Fruit fly (Drosophila melanogaster): ENCODE results near the gene Sec13.

The Sec13 gene

DNA sequence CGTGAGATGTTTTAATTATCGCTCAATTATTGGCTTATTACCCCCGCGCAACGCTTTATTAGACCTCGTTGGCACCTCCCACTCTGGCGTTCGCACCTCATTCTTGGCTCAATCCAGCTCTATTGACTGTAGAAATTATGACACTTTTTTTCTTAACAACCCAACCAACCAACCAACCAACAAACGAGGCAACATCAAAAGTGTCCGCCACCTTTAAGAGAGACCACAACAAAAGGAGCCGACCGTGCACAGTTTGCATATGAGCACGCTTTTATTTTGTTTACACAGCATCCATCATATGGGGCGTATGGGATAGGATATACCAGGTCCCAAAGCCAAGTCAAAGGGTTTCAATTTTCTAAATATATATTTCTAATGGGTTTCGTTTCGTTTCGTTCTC is 15.5 kb upstream of the Sec13 start:
- TF ChIP-seq psq (optimal IDR thresholded peaks at IDR 0.05) (no peak), insv (optimal IDR thresholded peaks at IDR 0.05) (no peak), ttk (optimal IDR thresholded peaks at IDR 0.05) (no peak), h (optimal IDR thresholded peaks at IDR 0.05) (no peak), Sin3A (optimal IDR thresholded peaks at IDR 0.05) (no peak), Myc (optimal IDR thresholded peaks at IDR 0.05) (no peak)

DNA sequence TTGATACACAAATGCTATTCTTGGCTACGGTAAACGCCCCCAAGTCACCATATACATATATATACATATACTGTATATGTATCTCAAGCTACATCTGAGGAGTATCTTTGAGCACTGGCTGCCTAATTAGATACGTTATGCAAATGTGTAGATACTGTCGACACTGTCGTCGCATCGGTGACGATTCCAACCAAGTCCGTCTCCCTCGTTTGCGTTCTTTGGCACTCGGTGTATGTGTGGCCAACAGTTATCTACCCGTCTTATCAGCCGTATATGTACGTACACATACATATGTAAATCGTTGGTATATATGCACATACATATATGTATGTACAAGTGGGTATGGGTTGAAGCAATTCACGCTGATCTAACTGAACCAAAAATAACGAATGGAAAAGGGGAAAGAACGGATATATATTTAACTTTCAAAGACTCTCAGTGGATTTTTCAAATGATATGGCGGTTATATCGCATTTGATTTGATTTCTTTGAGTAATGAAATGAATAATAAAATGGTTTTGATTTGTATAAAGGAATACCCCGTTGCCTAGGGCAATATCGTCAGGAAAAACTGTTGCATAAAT is 14.2 kb upstream of the Sec13 start:
- TF ChIP-seq h (optimal IDR thresholded peaks at IDR 0.05): no peak
- no peak for TF ChIP-seq Myc (optimal IDR thresholded peaks at IDR 0.05)
- TF ChIP-seq Sin3A (optimal IDR thresholded peaks at IDR 0.05): no peak
- TF ChIP-seq ttk (optimal IDR thresholded peaks at IDR 0.05): no peak
- TF ChIP-seq psq (optimal IDR thresholded peaks at IDR 0.05): no peak
- no peak for TF ChIP-seq insv (optimal IDR thresholded peaks at IDR 0.05)

DNA sequence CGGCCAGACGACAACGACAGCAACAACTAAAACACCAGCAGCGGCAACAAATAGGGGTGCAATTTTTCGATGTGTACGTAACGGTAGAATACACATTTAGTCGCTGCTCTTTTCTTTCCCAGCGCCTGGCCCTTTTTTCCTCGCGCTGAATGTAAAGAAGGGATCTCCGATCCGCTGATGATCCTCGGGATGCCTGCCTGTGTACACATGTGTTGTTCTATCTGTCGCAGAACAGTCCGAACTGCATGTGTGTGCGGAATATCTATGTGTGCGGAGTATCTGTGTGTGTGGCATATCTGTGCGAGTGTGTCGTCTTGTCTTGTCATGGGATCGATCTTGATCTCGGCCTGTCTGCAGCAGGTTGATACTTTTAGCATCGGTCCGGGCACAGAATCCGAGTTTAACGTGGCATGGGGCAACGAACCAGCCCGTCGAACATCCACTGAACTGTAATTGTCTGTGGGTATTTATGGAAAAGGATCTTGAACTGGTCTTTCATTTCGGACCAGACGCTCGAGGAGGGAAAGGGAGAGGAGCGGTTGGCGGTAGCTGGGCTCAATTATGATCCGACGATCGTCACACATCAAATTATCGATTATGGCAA is 12.3 kb upstream of the Sec13 start:
- TF ChIP-seq Myc (optimal IDR thresholded peaks at IDR 0.05) (no peak), insv (optimal IDR thresholded peaks at IDR 0.05) (no peak), ttk (optimal IDR thresholded peaks at IDR 0.05) (no peak), h (optimal IDR thresholded peaks at IDR 0.05) (no peak), psq (optimal IDR thresholded peaks at IDR 0.05) (no peak), Sin3A (optimal IDR thresholded peaks at IDR 0.05) (no peak)

DNA sequence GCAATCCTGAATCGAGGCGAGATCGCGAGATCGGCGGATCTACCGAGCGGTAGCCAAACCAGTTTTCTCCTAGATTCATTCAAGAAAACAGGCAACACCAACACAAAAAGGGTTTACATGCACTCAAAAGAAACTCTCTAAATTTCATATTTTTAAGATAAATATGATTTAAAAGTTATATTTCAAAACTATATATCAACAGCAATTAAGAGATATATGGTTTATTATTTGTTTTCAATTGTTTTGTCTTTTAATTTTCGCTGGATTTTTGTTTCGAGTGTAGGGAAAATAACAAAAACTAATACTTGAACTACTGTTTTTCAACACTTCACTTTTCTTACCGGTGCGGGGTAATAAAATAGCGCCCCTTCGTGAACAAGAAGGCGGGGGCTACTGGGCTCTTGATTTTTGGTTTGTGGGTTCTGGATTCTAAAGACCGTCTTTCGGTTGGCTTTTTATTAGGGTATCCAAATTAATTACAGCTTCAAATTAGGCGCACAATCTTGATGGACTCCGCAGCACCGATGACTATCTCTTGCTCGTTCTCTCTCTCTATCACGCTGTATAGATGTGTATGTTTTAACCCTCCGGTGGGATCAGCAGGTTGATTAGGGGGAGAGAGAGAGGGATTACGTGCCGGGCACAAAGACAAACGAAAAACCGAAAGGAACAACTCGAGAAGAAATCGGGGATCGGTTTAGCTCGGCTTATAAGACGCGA is 10.9 kb upstream of the Sec13 start:
- TF ChIP-seq insv (optimal IDR thresholded peaks at IDR 0.05): no peak
- no peak for TF ChIP-seq Myc (optimal IDR thresholded peaks at IDR 0.05)
- TF ChIP-seq psq (optimal IDR thresholded peaks at IDR 0.05): no peak
- no peak for TF ChIP-seq Sin3A (optimal IDR thresholded peaks at IDR 0.05)
- no peak for TF ChIP-seq ttk (optimal IDR thresholded peaks at IDR 0.05)
- TF ChIP-seq h (optimal IDR thresholded peaks at IDR 0.05): no peak

DNA sequence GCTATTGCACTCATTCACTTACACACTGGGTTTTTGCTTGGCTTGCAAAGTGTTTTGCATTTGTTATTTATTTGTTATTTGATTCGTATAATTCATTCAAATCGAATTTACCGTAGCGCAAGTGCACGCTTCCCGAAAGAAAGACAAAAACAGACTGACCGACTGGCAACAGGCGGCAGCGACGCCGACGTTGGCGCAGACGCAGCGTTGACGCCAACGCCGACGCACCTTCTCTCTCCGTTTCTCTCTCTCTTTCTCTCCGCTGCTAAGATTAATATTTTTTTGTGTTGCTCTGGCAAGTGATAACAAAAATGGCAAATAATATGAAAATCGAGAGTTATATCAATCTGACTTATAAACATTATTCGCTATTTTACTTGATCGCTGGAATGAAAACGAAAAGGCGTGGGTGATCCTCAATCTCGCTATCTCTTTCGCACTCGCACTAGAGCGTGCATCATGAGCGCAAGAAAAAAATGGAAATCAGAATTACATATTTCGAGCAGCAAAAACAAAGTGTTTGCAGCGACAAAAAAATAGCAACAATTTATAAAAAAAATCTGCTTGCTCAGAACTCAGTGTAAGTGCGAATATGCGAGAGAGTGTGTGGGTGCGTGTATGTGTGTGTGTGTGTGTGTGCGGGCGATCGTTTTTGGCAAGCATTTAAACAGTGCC is 9.9 kb upstream of the Sec13 start, which contains the start of gene pnt:
pnt (minus strand) TSS at position 161 of the 675 bp plus-strand sequence.
- TF ChIP-seq ttk (optimal IDR thresholded peaks at IDR 0.05) (no peak), Sin3A (optimal IDR thresholded peaks at IDR 0.05) (no peak), insv (optimal IDR thresholded peaks at IDR 0.05) (no peak), psq (optimal IDR thresholded peaks at IDR 0.05) (no peak), h (optimal IDR thresholded peaks at IDR 0.05) (no peak), Myc (optimal IDR thresholded peaks at IDR 0.05) (no peak)

DNA sequence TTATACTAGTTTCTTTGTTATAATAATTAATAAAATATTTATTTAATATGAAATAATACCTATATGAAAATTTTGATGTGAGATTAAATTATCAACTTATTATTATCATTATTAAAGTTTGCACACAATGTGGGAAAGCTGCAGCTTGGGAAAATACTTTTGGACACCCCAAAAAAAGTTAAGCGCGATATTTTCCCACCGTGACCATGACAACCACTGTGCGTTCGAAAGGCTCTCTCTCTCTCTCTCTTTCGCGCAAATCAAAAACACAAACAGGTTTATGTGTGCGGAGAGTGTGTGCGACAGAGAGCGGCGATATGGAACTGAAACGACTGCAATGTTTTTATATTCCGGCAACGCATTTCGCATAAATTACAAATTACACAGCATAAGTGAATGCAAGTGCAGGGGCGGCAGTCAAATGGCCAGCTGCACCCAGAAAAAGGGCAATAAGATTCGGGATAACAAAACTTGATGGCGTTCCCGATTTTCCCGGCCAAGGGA is 9.1 kb upstream of the Sec13 start:
- no peak for TF ChIP-seq insv (optimal IDR thresholded peaks at IDR 0.05)
- no peak for TF ChIP-seq Sin3A (optimal IDR thresholded peaks at IDR 0.05)
- no peak for TF ChIP-seq psq (optimal IDR thresholded peaks at IDR 0.05)
- TF ChIP-seq ttk (optimal IDR thresholded peaks at IDR 0.05): no peak
- no peak for TF ChIP-seq Myc (optimal IDR thresholded peaks at IDR 0.05)
- TF ChIP-seq h (optimal IDR thresholded peaks at IDR 0.05): no peak

DNA sequence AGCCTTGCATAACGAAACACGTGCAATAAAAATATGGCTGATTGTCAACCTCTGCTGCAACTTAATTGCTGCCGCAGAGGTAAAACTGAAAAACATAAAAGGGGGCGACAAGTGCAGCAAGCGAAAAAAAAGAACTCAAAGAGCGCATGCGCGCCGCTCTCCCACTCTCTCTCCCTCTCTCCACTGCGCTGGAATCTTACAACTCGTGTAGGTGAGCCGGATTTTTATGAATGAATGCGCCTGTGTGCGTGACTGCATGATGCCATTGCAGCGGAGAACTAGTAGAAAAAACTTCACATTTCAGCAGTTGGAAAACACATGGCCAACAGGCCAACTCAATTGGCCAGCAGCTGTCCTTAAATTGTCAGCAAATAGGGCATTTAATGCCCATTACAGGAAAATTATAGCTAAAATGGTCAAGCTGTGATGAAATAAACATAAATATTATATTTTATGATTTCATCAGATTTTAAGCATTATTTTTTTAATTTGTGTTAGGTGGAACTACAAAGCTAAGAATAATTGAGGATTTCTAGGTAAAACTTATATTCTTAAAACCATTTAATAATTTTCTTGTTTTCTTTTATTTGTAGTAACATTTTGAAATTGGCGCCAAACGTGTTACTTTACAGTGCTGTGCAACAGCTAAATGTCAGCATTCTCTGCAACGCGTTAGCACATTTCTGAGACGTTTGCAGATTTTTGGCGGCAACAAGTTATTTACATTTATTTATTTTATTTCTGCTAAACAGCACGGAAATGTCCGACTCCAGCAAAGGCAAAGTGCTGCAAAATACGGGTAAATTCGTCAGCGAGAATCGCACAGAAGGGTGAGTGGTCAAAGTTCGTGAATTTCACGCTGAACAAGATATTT is 8.4 kb upstream of the Sec13 start, which contains the start of gene PolE1:
PolE1 (plus strand) TSS at position 697 of the 874 bp plus-strand sequence.
- TF ChIP-seq ttk (optimal IDR thresholded peaks at IDR 0.05): no peak
- no peak for TF ChIP-seq Sin3A (optimal IDR thresholded peaks at IDR 0.05)
- no peak for TF ChIP-seq Myc (optimal IDR thresholded peaks at IDR 0.05)
- no peak for TF ChIP-seq psq (optimal IDR thresholded peaks at IDR 0.05)
- TF ChIP-seq insv (optimal IDR thresholded peaks at IDR 0.05): no peak
- TF ChIP-seq h (optimal IDR thresholded peaks at IDR 0.05): no peak

DNA sequence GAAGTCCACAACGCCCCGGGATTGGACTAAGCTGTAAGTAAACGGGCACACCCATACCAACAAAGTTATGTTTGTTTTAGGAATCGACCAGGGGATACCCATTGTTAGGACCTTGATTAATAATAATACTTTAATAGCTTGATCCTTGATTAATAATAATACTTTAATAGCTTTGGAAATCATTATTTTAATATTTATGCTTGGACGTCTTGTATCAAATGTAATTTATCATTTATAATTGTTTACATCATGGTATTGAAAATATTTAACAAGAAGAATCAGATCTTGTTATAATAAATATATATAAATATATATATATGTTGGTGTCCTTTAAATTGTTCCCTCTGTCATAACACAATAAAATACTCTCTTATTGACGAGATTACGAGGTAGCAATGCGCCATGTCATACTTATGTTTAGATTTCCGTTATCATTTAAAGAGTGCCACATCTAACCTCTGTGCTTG is 875 bp downstream of the Sec13 start:
- TF ChIP-seq Sin3A (optimal IDR thresholded peaks at IDR 0.05) (no peak), Myc (optimal IDR thresholded peaks at IDR 0.05) (no peak), h (optimal IDR thresholded peaks at IDR 0.05) (no peak), psq (optimal IDR thresholded peaks at IDR 0.05) (no peak), insv (optimal IDR thresholded peaks at IDR 0.05) (no peak), ttk (optimal IDR thresholded peaks at IDR 0.05) (no peak)

DNA sequence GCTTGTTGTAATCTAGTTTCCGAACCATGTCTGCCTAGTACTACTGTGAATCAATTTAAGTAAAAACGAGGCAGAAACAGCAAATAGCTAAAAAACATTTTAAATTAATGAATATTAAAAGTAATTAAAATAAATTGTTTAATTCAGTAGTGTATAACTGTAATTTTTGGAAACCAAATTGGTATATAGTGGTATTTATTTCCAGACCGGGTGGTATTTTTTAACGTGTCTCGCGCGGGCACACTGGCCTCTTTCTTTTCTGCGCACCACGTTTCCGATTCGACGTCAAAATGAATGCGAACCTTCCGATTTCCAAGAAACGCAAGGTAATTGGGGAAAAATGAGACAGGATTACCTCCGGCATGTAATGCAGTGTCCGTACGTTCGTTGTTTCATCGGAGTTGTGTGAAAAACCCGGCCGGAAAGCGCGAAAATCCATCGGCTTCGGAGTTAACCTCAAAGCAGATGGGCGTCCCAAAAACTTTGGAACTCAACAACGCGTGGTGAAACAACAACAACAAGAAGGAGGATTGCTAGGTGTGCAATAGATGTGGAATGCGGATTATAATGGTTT is 2.6 kb downstream of the Sec13 start, which contains the start of gene RpS3:
RpS3 (plus strand) TSS at position 248 of the 574 bp plus-strand sequence.
- no peak for TF ChIP-seq insv (optimal IDR thresholded peaks at IDR 0.05)
- no peak for TF ChIP-seq h (optimal IDR thresholded peaks at IDR 0.05)
- TF ChIP-seq Myc (optimal IDR thresholded peaks at IDR 0.05): no peak
- no peak for TF ChIP-seq psq (optimal IDR thresholded peaks at IDR 0.05)
- no peak for TF ChIP-seq Sin3A (optimal IDR thresholded peaks at IDR 0.05)
- TF ChIP-seq ttk (optimal IDR thresholded peaks at IDR 0.05): no peak

DNA sequence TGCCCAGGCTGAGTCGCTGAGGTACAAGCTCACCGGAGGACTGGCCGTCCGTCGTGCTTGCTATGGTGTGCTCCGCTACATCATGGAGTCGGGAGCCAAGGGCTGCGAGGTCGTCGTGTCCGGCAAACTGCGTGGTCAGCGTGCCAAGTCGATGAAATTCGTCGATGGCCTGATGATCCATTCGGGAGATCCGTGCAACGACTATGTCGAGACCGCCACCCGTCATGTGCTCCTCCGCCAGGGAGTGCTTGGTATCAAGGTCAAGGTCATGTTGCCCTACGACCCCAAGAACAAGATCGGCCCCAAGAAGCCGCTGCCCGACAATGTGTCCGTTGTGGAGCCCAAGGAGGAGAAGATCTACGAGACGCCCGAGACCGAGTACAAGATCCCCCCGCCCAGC is 3.3 kb downstream of the Sec13 start:
- TF ChIP-seq h (optimal IDR thresholded peaks at IDR 0.05): no peak
- no peak for TF ChIP-seq psq (optimal IDR thresholded peaks at IDR 0.05)
- no peak for TF ChIP-seq Sin3A (optimal IDR thresholded peaks at IDR 0.05)
- no peak for TF ChIP-seq ttk (optimal IDR thresholded peaks at IDR 0.05)
- TF ChIP-seq Myc (optimal IDR thresholded peaks at IDR 0.05): no peak
- no peak for TF ChIP-seq insv (optimal IDR thresholded peaks at IDR 0.05)
